Fruit fly (Drosophila melanogaster) whole organism, embryonic: ENCODE measurements around the gene CG34238.
A peak's percentile ranks its signal among the peaks of the same experiment; 100 is the strongest.

Experiments used
- CG13123 ChIP-seq: fragments of 200-800 bp; sonication (Bioruptor generic); optimal IDR thresholded peaks from 2 replicates; lab custom pipeline; 2016; ENCODE audit warnings: missing biosample characterization, missing genetic modification characterization
- CG18476 ChIP-seq: fragments of 200-800 bp; sonication (Bioruptor generic); optimal IDR thresholded peaks from 2 replicates; lab custom pipeline; 2016; ENCODE audit warnings: missing biosample characterization, mild to moderate bottlenecking, missing genetic modification characterization
- CG18599 ChIP-seq: fragments of 200-800 bp; sonication (Bioruptor generic); optimal IDR thresholded peaks from 3 replicates; lab custom pipeline; 2017; ENCODE audit warnings: missing biosample characterization, missing genetic modification characterization, mild to moderate bottlenecking, moderate library complexity, missing genetic modification reagents
- CG4360 ChIP-seq: fragments of 200-800 bp; sonication (Bioruptor generic); IDR thresholded peaks from 2 replicates; pipeline ENCODE4 v1.3.6; 2022; ENCODE audit warnings: missing biosample characterization, missing genetic modification characterization
- bsh ChIP-seq, 2 experiments: fragments of 200-800 bp; sonication (Bioruptor generic); optimal IDR thresholded peaks; 2 replicates each; lab custom pipeline; 2017 to 2018; ENCODE audit warnings: mild to moderate bottlenecking in 2 of 2, missing biosample characterization in 2 of 2, missing genetic modification characterization in 2 of 2, moderate library complexity in 1 of 2
- exex ChIP-seq: fragments of 200-800 bp; sonication (Bioruptor generic); optimal IDR thresholded peaks from 4 replicates; lab custom pipeline; 2018; ENCODE audit warnings: missing biosample characterization, mild to moderate bottlenecking, missing genetic modification characterization, moderate library complexity
- unpg ChIP-seq: fragments of 200-800 bp; sonication (Bioruptor generic); optimal IDR thresholded peaks from 3 replicates; lab custom pipeline; 2018; ENCODE audit warnings: missing biosample characterization, mild to moderate bottlenecking, missing genetic modification characterization, moderate library complexity

The CG34238 gene

DNA sequence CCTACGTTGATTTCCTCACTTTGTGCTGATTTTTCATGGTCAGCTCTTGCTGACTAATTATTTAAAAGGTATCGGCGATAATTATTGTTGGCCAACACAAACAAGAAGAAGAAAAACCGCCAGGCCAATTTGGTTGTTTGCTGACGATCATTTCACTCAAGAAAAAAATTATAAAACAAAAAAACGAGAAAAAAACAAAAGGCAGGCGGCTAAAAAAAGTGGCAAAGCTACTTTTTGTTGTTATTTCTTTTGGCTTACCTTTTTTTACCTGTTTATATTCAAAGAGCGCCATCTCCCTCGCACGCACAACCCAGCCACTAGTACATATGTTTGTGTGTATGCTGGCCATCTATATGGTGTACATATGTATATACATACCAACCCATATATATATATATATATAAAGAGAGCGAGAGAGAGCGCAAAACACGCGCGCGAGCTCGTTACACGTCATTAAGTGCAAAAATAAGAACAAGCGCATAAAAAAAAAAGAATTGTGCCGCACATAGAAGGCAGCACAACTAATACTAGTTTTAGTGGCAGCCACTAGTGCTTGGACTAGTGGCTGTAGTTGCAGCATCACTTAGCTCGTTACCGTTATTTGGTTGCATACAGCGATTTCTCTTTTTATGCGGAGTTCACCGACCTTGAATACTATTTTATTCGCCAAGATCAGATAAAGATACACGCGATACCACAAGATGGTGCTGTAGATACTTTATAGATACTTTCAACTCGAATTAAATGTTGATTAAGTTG lies 49.5 kb downstream of the CG34238 start (continued):
- TF ChIP-seq unpg (GFP tag; lab: Kevin White, UChicago) (no peak), CG18599 (GFP tag; lab: Kevin White, UChicago) (peak; percentile 9), CG13123 (no peak), CG18476 (GFP tag; lab: Kevin White, UChicago) (no peak), exex (tag; lab: Kevin White, UChicago) (peak; percentile 13), CG4360 (GFP tag; lab: Robert Waterston, UW) (peak; percentile 51; the same call in 1 of the 2 replicates), bsh (GFP tag; optimal IDR thresholded peaks at IDR 0.05; lab: Kevin White, UChicago) (peak in 1 of 2 experiments; percentile 52)
- TF ChIP-seq, all 482 proteins: peak for 18
